Fruit fly (Drosophila melanogaster): ENCODE data around the gene CG32679.

The CG32679 gene

DNA sequence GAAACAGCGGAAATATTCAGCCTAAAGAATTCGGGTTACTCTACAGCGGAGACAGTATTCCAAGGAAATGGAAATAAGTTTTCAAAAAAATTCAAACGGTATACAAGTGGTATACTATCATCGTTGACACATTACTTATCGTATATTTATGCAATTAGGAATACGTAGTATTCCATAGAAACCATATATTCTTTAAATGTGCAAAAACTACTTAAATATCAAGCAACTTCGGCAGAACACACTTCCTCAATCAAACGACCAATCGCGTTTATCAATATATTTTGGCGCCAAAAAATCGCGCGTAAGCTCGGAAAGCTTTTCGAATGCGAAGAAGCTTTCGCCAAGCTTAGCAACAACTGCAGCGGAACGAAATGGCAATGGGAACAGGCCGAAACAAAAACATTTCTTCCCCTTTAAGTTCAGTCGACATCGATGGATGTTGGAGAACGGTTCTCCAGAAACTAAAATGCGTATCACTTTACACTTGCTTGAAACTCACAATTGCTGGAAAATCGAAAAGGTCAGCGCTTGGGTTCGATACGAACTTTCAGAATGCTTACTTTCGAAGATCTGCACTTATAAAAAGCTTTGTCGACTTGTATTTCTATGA is 48.2 kb downstream of the CG32679 start:
- no peak for TF ChIP-seq noc (tag; optimal IDR thresholded peaks at IDR 0.05)

DNA sequence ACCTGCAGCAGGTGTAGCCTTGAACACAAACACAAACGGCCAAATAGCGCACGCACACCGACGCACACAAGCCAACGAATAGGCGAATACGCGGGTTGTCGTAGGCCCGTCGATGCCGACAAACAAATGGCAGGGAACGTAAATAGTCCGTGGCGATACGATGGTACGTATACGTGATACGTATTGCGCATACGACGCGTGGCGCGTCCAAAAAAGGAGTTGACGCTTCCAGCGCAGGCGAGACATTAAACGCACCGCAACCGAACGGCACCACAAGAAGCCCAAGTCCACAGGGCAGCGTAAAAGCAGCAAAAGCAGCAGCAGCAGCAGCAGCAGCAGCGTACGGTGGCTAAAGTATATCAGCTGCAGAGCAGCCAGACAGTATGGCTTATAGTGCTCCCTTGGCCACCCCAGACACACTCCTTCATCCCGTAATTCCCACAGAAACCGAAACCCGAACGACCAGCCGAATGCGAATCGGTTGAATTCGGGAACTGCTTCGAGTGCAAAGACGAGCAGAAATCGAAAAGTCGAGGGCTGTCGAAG is 48.8 kb downstream of the CG32679 start:
- TF ChIP-seq noc (tag; optimal IDR thresholded peaks at IDR 0.05): no peak

Measured in whole organism, larva.